Fruit fly (Drosophila melanogaster) whole organism, pupa: Measurements from ENCODE around the gene Rpt6.

Experiments
- CG13204 ChIP-seq: fragments of 200-800 bp; sonication (Bioruptor generic); optimal IDR thresholded peaks from 2 replicates; lab custom pipeline; 2018; ENCODE audit warnings: missing biosample characterization, mild to moderate bottlenecking, missing genetic modification characterization, moderate library complexity
- CG14655 ChIP-seq: fragments of 200-800 bp; sonication (Bioruptor generic); optimal IDR thresholded peaks from 3 replicates; lab custom pipeline; 2017; ENCODE audit warnings: mild to moderate bottlenecking, missing biosample characterization, missing genetic modification reagents, missing genetic modification characterization
- CG17806 ChIP-seq: fragments of 200-800 bp; sonication (Bioruptor generic); optimal IDR thresholded peaks from 2 replicates; lab custom pipeline; 2018; ENCODE audit warnings: missing biosample characterization, mild to moderate bottlenecking, missing genetic modification characterization, moderate library complexity
- CG34367 ChIP-seq: fragments of 200-800 bp; sonication (Bioruptor generic); optimal IDR thresholded peaks from 2 replicates; lab custom pipeline; 2018; ENCODE audit warnings: missing biosample characterization, mild to moderate bottlenecking, missing genetic modification characterization
- CG4496 ChIP-seq: fragments of 200-800 bp; sonication (Bioruptor generic); IDR thresholded peaks from 3 replicates; pipeline ENCODE4 v1.3.6; 2022; ENCODE audit warnings: missing biosample characterization, missing genetic modification characterization
- CG8301 ChIP-seq: fragments of 200-800 bp; sonication (Bioruptor generic); optimal IDR thresholded peaks from 2 replicates; lab custom pipeline; 2018; ENCODE audit warnings: missing biosample characterization, mild to moderate bottlenecking, missing genetic modification characterization
- CG9948 ChIP-seq: fragments of 200-800 bp; sonication (Bioruptor generic); optimal IDR thresholded peaks from 2 replicates; lab custom pipeline; 2018; ENCODE audit warnings: missing biosample characterization, mild to moderate bottlenecking, missing genetic modification characterization, moderate library complexity
- EcR ChIP-seq: fragments of 200-800 bp; sonication (Bioruptor generic); optimal IDR thresholded peaks from 3 replicates; lab custom pipeline; 2019; ENCODE audit warnings: missing biosample characterization, missing genetic modification characterization, mild to moderate bottlenecking, moderate library complexity, missing genetic modification reagents
- Ets98B ChIP-seq: fragments of 200-800 bp; sonication (Bioruptor generic); IDR thresholded peaks from 2 replicates; pipeline ENCODE4 v1.3.6; 2022; ENCODE audit warnings: missing biosample characterization, missing genetic modification characterization
- Pif1A ChIP-seq: fragments of 200-800 bp; sonication (Bioruptor generic); optimal IDR thresholded peaks from 3 replicates; lab custom pipeline; 2016; ENCODE audit warnings: missing biosample characterization, missing genetic modification characterization
- Snoo ChIP-seq: fragments of 200-800 bp; sonication (Bioruptor generic); optimal IDR thresholded peaks from 3 replicates; lab custom pipeline; 2017; ENCODE audit warnings: missing biosample characterization, mild to moderate bottlenecking, missing genetic modification characterization, inconsistent platforms
- gl ChIP-seq: fragments of 200-800 bp; sonication (Bioruptor generic); optimal IDR thresholded peaks from 2 replicates; lab custom pipeline; 2018; ENCODE audit warnings: missing biosample characterization, mild to moderate bottlenecking, missing genetic modification characterization
- rn ChIP-seq: fragments of 200-800 bp; sonication (Bioruptor generic); IDR thresholded peaks from 2 replicates; pipeline ENCODE4 v1.3.6; 2022; ENCODE audit warnings: missing biosample characterization, missing genetic modification characterization

DNA sequence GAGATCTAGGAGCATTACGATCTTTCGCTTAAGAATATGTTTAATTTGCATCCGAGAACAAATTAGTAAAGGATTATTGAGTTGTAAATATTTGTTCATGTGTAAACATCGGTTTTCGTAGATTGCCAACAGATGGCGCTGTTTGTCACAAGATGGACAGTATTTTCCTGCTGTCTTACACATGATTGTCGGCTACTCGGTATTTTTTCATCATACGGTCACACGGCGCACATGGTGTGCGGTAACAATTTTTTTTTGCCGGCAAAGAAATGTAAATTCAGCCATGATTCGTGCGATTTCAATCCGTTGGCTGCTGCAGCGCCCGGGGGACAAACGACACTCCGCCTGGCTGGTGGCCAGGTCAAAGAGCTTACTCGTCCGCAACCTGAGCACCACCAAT lies 47.0 kb downstream of the Rpt6 start, which contains the start of the genes bbx and waw:
- TF ChIP-seq CG17806 (tag; lab: Kevin White, UChicago) (no peak), CG14655 (GFP tag; lab: Kevin White, UChicago) (no peak), Pif1A (GFP tag; lab: Kevin White, UChicago) (no peak), EcR (GFP tag; lab: Kevin White, UChicago) (peak; percentile 54), CG34367 (no peak), CG9948 (tag; lab: Kevin White, UChicago) (no peak), CG8301 (tag; lab: Kevin White, UChicago) (no peak), CG4496 (GFP tag; lab: Robert Waterston, UW) (no peak), rn (GFP tag; lab: Robert Waterston, UW) (no peak), CG13204 (GFP tag; lab: Kevin White, UChicago) (no peak), Ets98B (GFP tag; lab: Robert Waterston, UW) (no peak), gl (no peak), Snoo (tag; lab: Kevin White, UChicago) (peak; percentile 12)
